Fruit fly (Drosophila melanogaster) whole organism, embryonic: ENCODE measurements around the gene Or83a.
A peak's percentile ranks its signal among the peaks of the same experiment; 100 is the strongest.

ENCODE experiments used
- CG10267 ChIP-seq: fragments of 200-800 bp; sonication (Bioruptor generic); optimal IDR thresholded peaks from 2 replicates; lab custom pipeline; 2018; ENCODE audit warnings: missing biosample characterization, mild to moderate bottlenecking, missing genetic modification characterization, moderate library complexity
- CG12219 ChIP-seq: fragments of 200-800 bp; sonication (Bioruptor generic); optimal IDR thresholded peaks from 3 replicates; lab custom pipeline; 2018; ENCODE audit warnings: missing biosample characterization, mild to moderate bottlenecking, missing genetic modification characterization
- CG12236 ChIP-seq: fragments of 200-800 bp; sonication (Bioruptor generic); optimal IDR thresholded peaks from 2 replicates; lab custom pipeline; 2016; ENCODE audit warnings: missing biosample characterization, missing genetic modification characterization
- CG13287 ChIP-seq: fragments of 200-800 bp; sonication (Bioruptor generic); IDR thresholded peaks from 2 replicates; pipeline ENCODE4 v1.3.6; 2022; ENCODE audit warnings: missing biosample characterization, missing genetic modification characterization; ENCODE audit not compliant: partially characterized antibody
- CG15011 ChIP-seq: fragments of 200-800 bp; sonication (Bioruptor generic); optimal IDR thresholded peaks from 3 replicates; lab custom pipeline; 2018; ENCODE audit warnings: missing biosample characterization, mild to moderate bottlenecking, missing genetic modification characterization
- CG1602 ChIP-seq: fragments of 200-800 bp; sonication (Bioruptor generic); optimal IDR thresholded peaks from 3 replicates; lab custom pipeline; 2016; ENCODE audit warnings: missing biosample characterization, missing genetic modification characterization
- CG17361 ChIP-seq: fragments of 200-800 bp; sonication (Bioruptor generic); IDR thresholded peaks from 3 replicates; pipeline ENCODE4 v1.3.6; 2022; ENCODE audit warnings: missing biosample characterization, missing genetic modification characterization
- CG18262 ChIP-seq: fragments of 200-800 bp; optimal IDR thresholded peaks from 3 replicates; lab custom pipeline; 2019; ENCODE audit warnings: missing biosample characterization, mild to moderate bottlenecking, missing genetic modification characterization, moderate library complexity
- CG2116 ChIP-seq: fragments of 200-800 bp; sonication (Bioruptor generic); optimal IDR thresholded peaks from 3 replicates; lab custom pipeline; 2018; ENCODE audit warnings: missing biosample characterization, mild to moderate bottlenecking, missing genetic modification characterization
- CG2120 ChIP-seq: fragments of 200-800 bp; sonication (Bioruptor generic); optimal IDR thresholded peaks from 3 replicates; lab custom pipeline; 2016; ENCODE audit warnings: missing biosample characterization, missing genetic modification characterization
- CG30403 ChIP-seq: fragments of 200-800 bp; sonication (Bioruptor generic); optimal IDR thresholded peaks from 3 replicates; lab custom pipeline; 2016; ENCODE audit warnings: missing biosample characterization, missing genetic modification characterization
- CG3995 ChIP-seq: fragments of 200-800 bp; sonication (Bioruptor generic); optimal IDR thresholded peaks from 3 replicates; lab custom pipeline; 2016; ENCODE audit warnings: missing biosample characterization, missing genetic modification characterization
- CG6791 ChIP-seq: fragments of 200-800 bp; sonication (Bioruptor generic); IDR thresholded peaks from 3 replicates; pipeline ENCODE4 v1.3.6; 2022; ENCODE audit warnings: missing biosample characterization, missing genetic modification characterization; ENCODE audit not compliant: partially characterized antibody
- CG7556 ChIP-seq: fragments of 200-800 bp; sonication (Bioruptor generic); optimal IDR thresholded peaks from 2 replicates; lab custom pipeline; 2017; ENCODE audit warnings: missing biosample characterization, mild to moderate bottlenecking, missing genetic modification characterization
- CG7987 ChIP-seq: fragments of 200-800 bp; sonication (Bioruptor generic); optimal IDR thresholded peaks from 2 replicates; lab custom pipeline; 2018; ENCODE audit warnings: missing biosample characterization, mild to moderate bottlenecking, missing genetic modification characterization, moderate library complexity
- CG8290 ChIP-seq, 3 experiments: fragments of 200-800 bp; sonication (Bioruptor generic); optimal IDR thresholded peaks; 2 replicates each; lab custom pipeline; 2016 to 2019; ENCODE audit warnings: missing biosample characterization in 3 of 3, missing genetic modification characterization in 3 of 3, mild to moderate bottlenecking in 2 of 3, moderate library complexity in 1 of 3
- CG9727 ChIP-seq: fragments of 200-800 bp; sonication (Bioruptor generic); optimal IDR thresholded peaks from 3 replicates; lab custom pipeline; 2017; ENCODE audit warnings: missing biosample characterization, mild to moderate bottlenecking, missing genetic modification characterization
- CG9932 ChIP-seq: fragments of 200-800 bp; sonication (Bioruptor generic); IDR thresholded peaks from 2 replicates; pipeline ENCODE4 v1.3.6; 2022; ENCODE audit warnings: missing biosample characterization, missing genetic modification characterization
- Chrac-16 ChIP-seq: fragments of 200-800 bp; sonication (Bioruptor generic); optimal IDR thresholded peaks from 3 replicates; lab custom pipeline; 2016; ENCODE audit warnings: missing biosample characterization, missing genetic modification characterization
- Dek ChIP-seq: fragments of 200-800 bp; sonication (Bioruptor generic); optimal IDR thresholded peaks from 3 replicates; lab custom pipeline; 2019; ENCODE audit warnings: missing biosample characterization, mild to moderate bottlenecking, missing genetic modification characterization, moderate library complexity
- Hmr ChIP-seq: fragments of 200-800 bp; sonication (Bioruptor generic); optimal IDR thresholded peaks from 3 replicates; lab custom pipeline; 2017; ENCODE audit warnings: mild to moderate bottlenecking, missing biosample characterization, missing genetic modification reagents, missing genetic modification characterization
- Hr3 ChIP-seq: fragments of 200-800 bp; sonication (Bioruptor generic); optimal IDR thresholded peaks from 3 replicates; lab custom pipeline; 2016; ENCODE audit warnings: missing biosample characterization, missing genetic modification characterization
- Hsf ChIP-seq: fragments of 200-800 bp; sonication (Bioruptor generic); optimal IDR thresholded peaks from 3 replicates; lab custom pipeline; 2016; ENCODE audit warnings: missing biosample characterization, missing genetic modification characterization
- Lhr ChIP-seq: fragments of 200-800 bp; sonication (Bioruptor generic); optimal IDR thresholded peaks from 3 replicates; lab custom pipeline; 2017; ENCODE audit warnings: mild to moderate bottlenecking, missing biosample characterization, missing genetic modification reagents, missing genetic modification characterization
- Med ChIP-seq: fragments of 200-800 bp; sonication (Bioruptor generic); peaks from one replicate; lab custom pipeline; 2016; ENCODE audit warnings: missing biosample characterization, missing genetic modification characterization, mild to moderate bottlenecking, inconsistent platforms, moderate library complexity
- NC2α ChIP-seq: fragments of 200-800 bp; sonication (Bioruptor generic); optimal IDR thresholded peaks from 2 replicates; lab custom pipeline; 2016; ENCODE audit warnings: missing biosample characterization, missing genetic modification characterization
- Nf-YC ChIP-seq: fragments of 200-800 bp; optimal IDR thresholded peaks from 3 replicates; lab custom pipeline; 2019; ENCODE audit warnings: missing biosample characterization, mild to moderate bottlenecking, missing genetic modification characterization, moderate library complexity
- PHDP ChIP-seq: fragments of 200-800 bp; sonication (Bioruptor generic); optimal IDR thresholded peaks from 3 replicates; lab custom pipeline; 2018; ENCODE audit warnings: missing biosample characterization, mild to moderate bottlenecking, missing genetic modification characterization, moderate library complexity
- Sin3A ChIP-seq: fragments of >200 bp; optimal IDR thresholded peaks from 2 replicates; lab custom pipeline; 2018
- ab ChIP-seq: fragments of 200-800 bp; sonication (Bioruptor generic); optimal IDR thresholded peaks from 2 replicates; lab custom pipeline; 2016; ENCODE audit warnings: missing biosample characterization, missing genetic modification characterization
- danr ChIP-seq: fragments of 200-800 bp; sonication (Bioruptor generic); IDR thresholded peaks from 2 replicates; pipeline ENCODE4 v1.3.6; 2022; ENCODE audit warnings: missing biosample characterization, missing genetic modification characterization
- dmrt11E ChIP-seq: fragments of 200-800 bp; sonication (Bioruptor generic); optimal IDR thresholded peaks from 3 replicates; lab custom pipeline; 2018; ENCODE audit warnings: missing biosample characterization, mild to moderate bottlenecking, missing genetic modification characterization, moderate library complexity
- en ChIP-seq: fragments of 200-800 bp; sonication (Bioruptor generic); optimal IDR thresholded peaks from 2 replicates; lab custom pipeline; 2016; ENCODE audit warnings: missing biosample characterization, missing genetic modification characterization
- exex ChIP-seq: fragments of 200-800 bp; sonication (Bioruptor generic); optimal IDR thresholded peaks from 4 replicates; lab custom pipeline; 2018; ENCODE audit warnings: missing biosample characterization, mild to moderate bottlenecking, missing genetic modification characterization, moderate library complexity
- gfzf ChIP-seq: fragments of 200-800 bp; sonication (Bioruptor generic); optimal IDR thresholded peaks from 2 replicates; lab custom pipeline; 2016; ENCODE audit warnings: missing biosample characterization, mild to moderate bottlenecking, missing genetic modification characterization, moderate library complexity
- lbe ChIP-seq: fragments of 200-800 bp; sonication (Bioruptor generic); optimal IDR thresholded peaks from 2 replicates; lab custom pipeline; 2016; ENCODE audit warnings: missing biosample characterization, mild to moderate bottlenecking, missing genetic modification characterization
- lov ChIP-seq, 2 experiments: fragments of 200-800 bp in 1 of 2; fragments of >200 bp in 1 of 2; sonication (Bioruptor generic) in 1 of 2; IDR thresholded peaks in 1 of 2; optimal IDR thresholded peaks in 1 of 2; 2 replicates in 1 of 2; 3 replicates in 1 of 2; pipeline versions ENCODE4 v1.3.6 to Lab custom; 2017 to 2022; ENCODE audit warnings: missing biosample characterization in 1 of 2, missing genetic modification characterization in 1 of 2
- nerfin-1 ChIP-seq: fragments of 200-800 bp; sonication (Bioruptor generic); optimal IDR thresholded peaks from 3 replicates; lab custom pipeline; 2019; ENCODE audit warnings: missing biosample characterization, mild to moderate bottlenecking, missing genetic modification characterization, moderate library complexity
- nom ChIP-seq: fragments of 200-800 bp; sonication (Bioruptor generic); optimal IDR thresholded peaks from 2 replicates; lab custom pipeline; 2017; ENCODE audit warnings: missing biosample characterization, missing genetic modification characterization, mild to moderate bottlenecking, moderate library complexity, missing genetic modification reagents
- pan ChIP-seq, 4 experiments: fragments of >200 bp in 3 of 4; fragments of 200-800 bp in 1 of 4; sonication (Bioruptor generic) in 1 of 4; optimal IDR thresholded peaks in 3 of 4; IDR thresholded peaks in 1 of 4; 2 replicates each; pipeline versions ENCODE4 v1.3.6 to Lab custom; 2017 to 2022; ENCODE audit warnings: missing biosample characterization in 2 of 4, missing genetic modification characterization in 2 of 4, mixed read lengths in 1 of 4
- pzg ChIP-seq: fragments of 200-800 bp; sonication (Bioruptor generic); optimal IDR thresholded peaks from 3 replicates; lab custom pipeline; 2018; ENCODE audit warnings: missing biosample characterization, mild to moderate bottlenecking, missing genetic modification characterization, moderate library complexity
- sisA ChIP-seq: fragments of 200-800 bp; sonication (Bioruptor generic); IDR thresholded peaks from 2 replicates; pipeline ENCODE4 v1.3.6; 2022; ENCODE audit warnings: missing biosample characterization, missing genetic modification characterization
- slou ChIP-seq: fragments of 200-800 bp; sonication (Bioruptor generic); optimal IDR thresholded peaks from 3 replicates; lab custom pipeline; 2016; ENCODE audit warnings: missing biosample characterization, missing genetic modification characterization
- tgo ChIP-seq: fragments of 200-800 bp; sonication (Bioruptor generic); IDR thresholded peaks from 3 replicates; pipeline ENCODE4 v1.3.6; 2022; ENCODE audit warnings: missing biosample characterization, missing genetic modification characterization
- tx ChIP-seq: fragments of 200-800 bp; sonication (Bioruptor generic); optimal IDR thresholded peaks from 2 replicates; lab custom pipeline; 2016; ENCODE audit warnings: missing biosample characterization, missing genetic modification characterization
- unpg ChIP-seq: fragments of 200-800 bp; sonication (Bioruptor generic); optimal IDR thresholded peaks from 3 replicates; lab custom pipeline; 2018; ENCODE audit warnings: missing biosample characterization, mild to moderate bottlenecking, missing genetic modification characterization, moderate library complexity
- zen ChIP-seq: fragments of 200-800 bp; sonication (Bioruptor generic); optimal IDR thresholded peaks from 3 replicates; lab custom pipeline; 2018; ENCODE audit warnings: missing biosample characterization, mild to moderate bottlenecking, missing genetic modification characterization, moderate library complexity

The Or83a gene

dm6 chr3R:5354373-5355134, 44.4 kb downstream of the Or83a start, which contains the start of the genes CG11999 and CG1161 (continued):
- TF ChIP-seq PHDP (tag; lab: Kevin White, UChicago) (no peak), CG6791 (GFP tag; lab: Robert Waterston, UW) (0 out of 3 replicates have a peak, but pooled peaks have one; percentile 22), tgo (no peak), dmrt11E (tag; lab: Kevin White, UChicago) (peak; percentile 9), Sin3A (lab: Kevin White, UChicago) (peak; percentile 57), Chrac-16 (GFP tag; lab: Kevin White, UChicago) (peak; percentile 16), CG2116 (GFP tag; lab: Kevin White, UChicago) (peak; percentile 89), nom (peak; percentile 16), Lhr (GFP tag; lab: Kevin White, UChicago) (peak; percentile 60), CG12236 (GFP tag; lab: Kevin White, UChicago) (no peak), CG30403 (GFP tag; lab: Kevin White, UChicago) (peak; percentile 29), ab (GFP tag; lab: Kevin White, UChicago) (no peak), CG9727 (GFP tag; lab: Kevin White, UChicago) (peak; percentile 19), CG8290 (GFP tag; optimal IDR thresholded peaks at IDR 0.05; lab: Kevin White, UChicago) (peak; percentile 1), CG8290 (tag; optimal IDR thresholded peaks at IDR 0.05; lab: Kevin White, UChicago) (no peak), NC2α (GFP tag; lab: Kevin White, UChicago) (no peak), CG1602 (GFP tag; lab: Kevin White, UChicago) (no peak), CG18262 (tag; lab: Kevin White, UChicago) (peak; percentile 34), pzg (GFP tag; lab: Kevin White, UChicago) (peak; percentile 33), lbe (GFP tag; lab: Kevin White, UChicago) (peak; percentile 28), tx (GFP tag; lab: Kevin White, UChicago) (no peak), Hmr (GFP tag; lab: Kevin White, UChicago) (peak; percentile 26), danr (GFP tag; lab: Robert Waterston, UW) (no peak), CG3995 (GFP tag; lab: Kevin White, UChicago) (no peak), CG12219 (no peak), lov (optimal IDR thresholded peaks at IDR 0.05; lab: Kevin White, UChicago) (no peak), lov (GFP tag; IDR thresholded peaks at IDR 0.05; lab: Robert Waterston, UW) (no peak), CG2120 (GFP tag; lab: Kevin White, UChicago) (peak; percentile 40), CG13287 (GFP tag; lab: Robert Waterston, UW) (peak; percentile 38), pan (optimal IDR thresholded peaks at IDR 0.05; lab: Kevin White, UChicago) (no peak), pan (GFP tag; optimal IDR thresholded peaks at IDR 0.05 in 1 of 2, IDR thresholded peaks at IDR 0.05 in 1 of 2) (no peak), CG10267 (tag; lab: Kevin White, UChicago) (peak; percentile 43), sisA (GFP tag; lab: Robert Waterston, UW) (no peak), Dek (tag; lab: Kevin White, UChicago) (no peak), zen (tag; lab: Kevin White, UChicago) (peak; percentile 40), Hsf (GFP tag; lab: Kevin White, UChicago) (peak; percentile 41), nerfin-1 (tag; lab: Kevin White, UChicago) (peak; percentile 69), CG7556 (GFP tag; lab: Kevin White, UChicago) (peak; percentile 17), Nf-YC (tag; lab: Kevin White, UChicago) (peak; percentile 94), CG17361 (peak; percentile 60; the same call in 2 of the 3 replicates), exex (tag; lab: Kevin White, UChicago) (peak; percentile 17), unpg (GFP tag; lab: Kevin White, UChicago) (peak; percentile 12), gfzf (GFP tag; lab: Kevin White, UChicago) (peak; percentile 70), Hr3 (GFP tag; lab: Kevin White, UChicago) (peak; percentile 36), CG9932 (GFP tag; lab: Robert Waterston, UW) (no peak), CG7987 (GFP tag; lab: Kevin White, UChicago) (no peak), CG15011 (GFP tag; lab: Kevin White, UChicago) (no peak), slou (no peak), Med (GFP tag; lab: Kevin White, UChicago) (no peak), en (GFP tag; lab: Kevin White, UChicago) (no peak)
